Worm (Caenorhabditis elegans) whole organism, early embryonic: ENCODE results near the gene lin-66.

Source experiments
- B0310.2 ChIP-seq: sonication (generic microtip); optimal IDR thresholded peaks from 2 replicates; lab custom pipeline; 2016; ENCODE audit warnings: mild to moderate bottlenecking, missing genetic modification characterization, missing compliant biosample characterization
- F13C5.2 ChIP-seq: sonication (generic microtip); optimal IDR thresholded peaks from 2 replicates; lab custom pipeline; 2017; ENCODE audit warnings: mild to moderate bottlenecking, missing genetic modification characterization, inconsistent platforms, missing compliant biosample characterization
- aly-1 ChIP-seq: sonication (generic microtip); optimal IDR thresholded peaks from 2 replicates; lab custom pipeline; 2016; ENCODE audit warnings: missing genetic modification characterization, missing compliant biosample characterization
- ama-1 ChIP-seq: fragments of 150-350 bp; optimal IDR thresholded peaks from 2 replicates; lab custom pipeline; 2014
- ceh-13 ChIP-seq: fragments of 200-800 bp; sonication (Bioruptor generic); optimal IDR thresholded peaks from 2 replicates; lab custom pipeline; 2018; ENCODE audit warnings: mild to moderate bottlenecking, missing genetic modification characterization, missing compliant biosample characterization
- ceh-36 ChIP-seq: sonication (generic microtip); optimal IDR thresholded peaks from 2 replicates; lab custom pipeline; 2016; ENCODE audit warnings: missing genetic modification characterization, inconsistent platforms, missing compliant biosample characterization
- ets-7 ChIP-seq: sonication (generic microtip); optimal IDR thresholded peaks from 2 replicates; lab custom pipeline; 2016; ENCODE audit warnings: missing genotype, missing genetic modification characterization, missing compliant biosample characterization
- flt-1 ChIP-seq: fragments of 200-800 bp; sonication (Bioruptor generic); IDR thresholded peaks from 2 replicates; pipeline ENCODE4 v1.3.6; 2022; ENCODE audit warnings: missing genetic modification characterization, missing compliant biosample characterization
- hmg-4 ChIP-seq: fragments of 200-800 bp; sonication (Bioruptor generic); optimal IDR thresholded peaks from 2 replicates; lab custom pipeline; 2018; ENCODE audit warnings: mild to moderate bottlenecking, missing genetic modification characterization, missing compliant biosample characterization
- hnd-1 ChIP-seq: sonication (generic microtip); optimal IDR thresholded peaks from 2 replicates; lab custom pipeline; 2016; ENCODE audit warnings: missing genetic modification characterization, missing compliant biosample characterization
- pes-1 ChIP-seq: fragments of 200-800 bp; sonication (Bioruptor generic); IDR thresholded peaks from 2 replicates; pipeline ENCODE4 v1.3.6; 2022; ENCODE audit warnings: missing genetic modification reagents, missing genetic modification characterization, missing compliant biosample characterization
- scrt-1 ChIP-seq: fragments of 200-800 bp; sonication (Bioruptor generic); IDR thresholded peaks from 2 replicates; pipeline ENCODE4 v1.3.6; 2022; ENCODE audit warnings: missing genetic modification characterization, missing compliant biosample characterization
- sea-1 ChIP-seq: fragments of 200-800 bp; sonication (Bioruptor generic); conservative IDR thresholded peaks from 2 replicates; pipeline ENCODE4 v1.3.6; 2022; ENCODE audit warnings: missing genetic modification characterization, missing compliant biosample characterization
- tbx-11 ChIP-seq: fragments of 200-800 bp; sonication (Bioruptor generic); IDR thresholded peaks from 2 replicates; pipeline ENCODE4 v1.3.6; 2022; ENCODE audit warnings: missing genetic modification characterization, missing compliant biosample characterization
- tbx-37 ChIP-seq: fragments of 200-800 bp; sonication (Bioruptor generic); conservative IDR thresholded peaks from 2 replicates; pipeline ENCODE4 v1.3.6; 2022; ENCODE audit warnings: missing genetic modification reagents, missing genetic modification characterization, missing compliant biosample characterization
- tra-4 ChIP-seq: sonication (generic microtip); optimal IDR thresholded peaks from 2 replicates; lab custom pipeline; 2017; ENCODE audit warnings: missing genetic modification characterization, missing compliant biosample characterization

The lin-66 gene

DNA sequence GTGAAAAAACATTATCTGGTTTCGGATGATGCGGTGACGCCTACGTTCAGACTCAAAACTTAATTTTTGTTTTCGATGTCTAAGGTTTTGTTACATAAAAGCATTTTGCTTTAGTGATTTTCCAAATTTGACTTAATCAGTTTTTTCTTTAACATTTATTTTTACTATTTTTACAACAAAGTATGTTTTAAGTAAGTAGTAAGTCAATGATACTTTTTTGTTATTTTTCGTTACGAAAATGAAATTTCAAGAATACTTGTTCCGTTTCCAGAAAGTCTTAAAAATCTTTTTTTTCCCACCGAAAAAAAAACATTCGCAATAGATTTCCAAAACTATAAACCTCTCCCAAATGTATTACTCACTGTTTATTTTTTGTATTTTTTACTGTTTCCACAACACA lies 39.8 kb downstream of the lin-66 start:
- TF ChIP-seq tra-4 (tag; lab: Kevin White, UChicago), result no peak
- no peak for TF ChIP-seq pes-1
- TF ChIP-seq ets-7 (tag; lab: Kevin White, UChicago), result no peak
- TF ChIP-seq ceh-36, result no peak
- TF ChIP-seq tbx-37, result no peak
- no peak for TF ChIP-seq ama-1 (lab: Kevin White, UChicago)
- TF ChIP-seq F13C5.2 (tag; lab: Kevin White, UChicago), result no peak
- no peak for TF ChIP-seq sea-1 (GFP tag; lab: Robert Waterston, UW)

ce11 chrIV:13934086-13934485 lies 46.2 kb downstream of the lin-66 start, which contains the start of gene Y37A1A.4:
Y37A1A.4 (plus strand) TSS chrIV:13934386.
- TF ChIP-seq pes-1, result no peak
- no peak for TF ChIP-seq sea-1 (GFP tag; lab: Robert Waterston, UW)
- no peak for TF ChIP-seq aly-1
- no peak for TF ChIP-seq F13C5.2 (tag; lab: Kevin White, UChicago)
- no peak for TF ChIP-seq hmg-4 (GFP tag; lab: Kevin White, UChicago)
- no peak for TF ChIP-seq flt-1 (GFP tag; lab: Robert Waterston, UW)
- no peak for TF ChIP-seq tbx-37
- no peak for TF ChIP-seq ceh-36
- TF ChIP-seq B0310.2 (tag; lab: Kevin White, UChicago), result no peak
- TF ChIP-seq ets-7 (tag; lab: Kevin White, UChicago), result no peak
- no peak for TF ChIP-seq scrt-1 (GFP tag; lab: Robert Waterston, UW)
- TF ChIP-seq tbx-11 (GFP tag; lab: Robert Waterston, UW), result no peak
- no peak for TF ChIP-seq ama-1 (lab: Kevin White, UChicago)
- no peak for TF ChIP-seq ceh-13 (GFP tag; lab: Kevin White, UChicago)
- TF ChIP-seq tra-4 (tag; lab: Kevin White, UChicago), result no peak

ce11 chrIV:13940847-13941246 lies 53.0 kb downstream of the lin-66 start:
- TF ChIP-seq ama-1 (lab: Kevin White, UChicago), result no peak
- no peak for TF ChIP-seq ceh-36
- no peak for TF ChIP-seq hmg-4 (GFP tag; lab: Kevin White, UChicago)
- no peak for TF ChIP-seq sea-1 (GFP tag; lab: Robert Waterston, UW)
- TF ChIP-seq tbx-11 (GFP tag; lab: Robert Waterston, UW), result no peak
- no peak for TF ChIP-seq hnd-1 (tag; lab: Kevin White, UChicago)
- no peak for TF ChIP-seq pes-1
- no peak for TF ChIP-seq tbx-37
- TF ChIP-seq tra-4 (tag; lab: Kevin White, UChicago), result no peak
- no peak for TF ChIP-seq ceh-13 (GFP tag; lab: Kevin White, UChicago)
- no peak for TF ChIP-seq F13C5.2 (tag; lab: Kevin White, UChicago)
- TF ChIP-seq aly-1, result no peak

DNA sequence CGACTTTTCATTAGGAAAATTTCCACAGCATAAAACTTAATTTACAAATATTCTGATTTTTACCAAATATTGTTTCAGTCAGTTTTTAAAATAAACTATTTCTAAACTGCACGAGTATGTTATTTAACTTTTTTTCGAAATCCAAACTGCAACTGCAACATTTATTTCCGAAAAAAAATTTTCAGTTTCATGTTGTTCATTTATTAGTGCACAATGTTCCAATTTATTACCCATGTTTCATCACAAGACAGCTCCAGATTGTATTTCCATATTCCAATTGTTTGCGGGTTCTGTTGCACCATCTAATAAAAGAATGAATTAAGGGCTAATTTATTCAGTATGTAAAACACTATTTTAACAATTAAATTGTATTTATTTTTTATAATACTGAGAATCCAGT lies 53.8 kb downstream of the lin-66 start:
- no peak for TF ChIP-seq ama-1 (lab: Kevin White, UChicago)
- TF ChIP-seq tra-4 (tag; lab: Kevin White, UChicago), result no peak
- no peak for TF ChIP-seq ceh-13 (GFP tag; lab: Kevin White, UChicago)
